Worm (Caenorhabditis elegans) whole organism, mixed stage, embryonic: ENCODE results near the gene exc-12.
A peak's percentile ranks its signal among the peaks of the same experiment; 100 is the strongest.

Source experiments
- bed-3 ChIP-seq: fragments of 200-800 bp; sonication (Bioruptor generic); optimal IDR thresholded peaks from 3 replicates; lab custom pipeline; 2018; ENCODE audit warnings: mild to moderate bottlenecking, missing genetic modification characterization, moderate library complexity, missing compliant biosample characterization
- blmp-1 ChIP-seq: fragments of 150-350 bp; optimal IDR thresholded peaks from 2 replicates; lab custom pipeline; 2014; ENCODE audit warnings: missing biosample characterization, missing genetic modification characterization
- ceh-39 ChIP-seq: fragments of 150-350 bp; optimal IDR thresholded peaks from 2 replicates; lab custom pipeline; 2014; ENCODE audit warnings: missing biosample characterization, missing genetic modification characterization
- ceh-83 ChIP-seq: fragments of 200-800 bp; sonication (Bioruptor generic); optimal IDR thresholded peaks from 2 replicates; lab custom pipeline; 2018; ENCODE audit warnings: mild to moderate bottlenecking, missing genetic modification characterization, missing compliant biosample characterization
- ces-1 ChIP-seq: fragments of 150-350 bp; optimal IDR thresholded peaks from 2 replicates; lab custom pipeline; 2014; ENCODE audit warnings: missing biosample characterization, missing genetic modification reagents, missing genetic modification characterization
- cnd-1 ChIP-seq: fragments of 200-800 bp; sonication (Bioruptor generic); optimal IDR thresholded peaks from 2 replicates; lab custom pipeline; 2018; ENCODE audit warnings: mild to moderate bottlenecking, missing genetic modification characterization, missing compliant biosample characterization
- drap-1 ChIP-seq: fragments of 200-800 bp; sonication (Bioruptor generic); optimal IDR thresholded peaks from 3 replicates; lab custom pipeline; 2018; ENCODE audit warnings: mild to moderate bottlenecking, missing genetic modification characterization, missing compliant biosample characterization
- elt-3 ChIP-seq: fragments of 150-350 bp; optimal IDR thresholded peaks from 2 replicates; lab custom pipeline; 2014; ENCODE audit warnings: missing biosample characterization, missing genetic modification characterization
- flh-1 ChIP-seq: fragments of 200-800 bp; sonication (Bioruptor generic); optimal IDR thresholded peaks from 2 replicates; lab custom pipeline; 2018; ENCODE audit warnings: mild to moderate bottlenecking, missing genetic modification characterization, moderate library complexity, missing compliant biosample characterization
- ham-2 ChIP-seq: fragments of 200-800 bp; sonication (Bioruptor generic); optimal IDR thresholded peaks from 2 replicates; lab custom pipeline; 2018; ENCODE audit warnings: mild to moderate bottlenecking, missing genetic modification characterization, missing compliant biosample characterization
- lin-13 ChIP-seq: fragments of 150-350 bp; optimal IDR thresholded peaks from 2 replicates; lab custom pipeline; 2014; ENCODE audit warnings: missing biosample characterization, missing genetic modification characterization
- lin-32 ChIP-seq: fragments of 200-800 bp; sonication (Bioruptor generic); optimal IDR thresholded peaks from 2 replicates; lab custom pipeline; 2018; ENCODE audit warnings: mild to moderate bottlenecking, missing genetic modification characterization, missing compliant biosample characterization
- lsy-2 ChIP-seq: fragments of 150-350 bp; optimal IDR thresholded peaks from 2 replicates; lab custom pipeline; 2014; ENCODE audit warnings: missing biosample characterization, missing genetic modification characterization
- mab-5 ChIP-seq: fragments of 150-350 bp; optimal IDR thresholded peaks from 2 replicates; lab custom pipeline; 2014; ENCODE audit warnings: missing biosample characterization, missing genetic modification characterization
- mep-1 ChIP-seq: fragments of 150-350 bp; optimal IDR thresholded peaks from 2 replicates; lab custom pipeline; 2017; ENCODE audit warnings: missing biosample characterization, missing genetic modification reagents, missing genetic modification characterization, inconsistent platforms
- mls-2 ChIP-seq: sonication (generic microtip); optimal IDR thresholded peaks from 2 replicates; lab custom pipeline; 2016; ENCODE audit warnings: mild to moderate bottlenecking, missing genetic modification characterization, moderate library complexity, missing compliant biosample characterization
- nhr-2 ChIP-seq: fragments of 150-350 bp; optimal IDR thresholded peaks from 2 replicates; lab custom pipeline; 2014; ENCODE audit warnings: missing biosample characterization, missing genetic modification characterization
- nhr-237 ChIP-seq: fragments of 150-350 bp; optimal IDR thresholded peaks from 2 replicates; lab custom pipeline; 2014; ENCODE audit warnings: missing biosample characterization, missing genetic modification characterization
- nhr-28 ChIP-seq: fragments of 150-350 bp; optimal IDR thresholded peaks from 2 replicates; lab custom pipeline; 2014; ENCODE audit warnings: missing biosample characterization, missing genetic modification characterization
- nhr-76 ChIP-seq: sonication (generic microtip); optimal IDR thresholded peaks from 2 replicates; lab custom pipeline; 2017; ENCODE audit warnings: missing biosample characterization, missing genetic modification characterization
- pha-4 ChIP-seq: fragments of 150-350 bp; optimal IDR thresholded peaks from 2 replicates; lab custom pipeline; 2018; ENCODE audit warnings: missing biosample characterization, missing genetic modification reagents, missing genetic modification characterization
- sem-2 ChIP-seq: fragments of 200-800 bp; sonication (Bioruptor generic); optimal IDR thresholded peaks from 2 replicates; lab custom pipeline; 2018; ENCODE audit warnings: mild to moderate bottlenecking, missing genetic modification characterization, missing compliant biosample characterization
- snpc-4 ChIP-seq: fragments of 150-350 bp; optimal IDR thresholded peaks from 2 replicates; lab custom pipeline; 2014; ENCODE audit warnings: missing biosample characterization, missing genetic modification characterization
- sptf-1 ChIP-seq: sonication (generic microtip); optimal IDR thresholded peaks from 2 replicates; lab custom pipeline; 2017; ENCODE audit warnings: mild to moderate bottlenecking, missing genetic modification characterization, moderate library complexity, missing compliant biosample characterization
- tbx-8 ChIP-seq: fragments of 200-800 bp; sonication (Bioruptor generic); optimal IDR thresholded peaks from 2 replicates; lab custom pipeline; 2018; ENCODE audit warnings: mild to moderate bottlenecking, missing genetic modification characterization, moderate library complexity, missing compliant biosample characterization
- unc-120 ChIP-seq: sonication (generic microtip); optimal IDR thresholded peaks from 2 replicates; lab custom pipeline; 2017; ENCODE audit warnings: missing genetic modification characterization, missing compliant biosample characterization; ENCODE audit not compliant: poor library complexity, severe bottlenecking
- unc-39 ChIP-seq: fragments of 150-350 bp; optimal IDR thresholded peaks from 2 replicates; lab custom pipeline; 2014; ENCODE audit warnings: missing biosample characterization, missing genetic modification characterization
- unc-62 ChIP-seq: fragments of 150-350 bp; optimal IDR thresholded peaks from 2 replicates; lab custom pipeline; 2014; ENCODE audit warnings: missing biosample characterization, missing genetic modification reagents, missing genetic modification characterization
- zip-8 ChIP-seq: fragments of 150-350 bp; optimal IDR thresholded peaks from 2 replicates; lab custom pipeline; 2014; ENCODE audit warnings: missing biosample characterization, missing genetic modification characterization
- ztf-11 ChIP-seq: fragments of 150-350 bp; optimal IDR thresholded peaks from 2 replicates; lab custom pipeline; 2014; ENCODE audit warnings: missing biosample characterization, missing genetic modification characterization

exc-12 gene

DNA sequence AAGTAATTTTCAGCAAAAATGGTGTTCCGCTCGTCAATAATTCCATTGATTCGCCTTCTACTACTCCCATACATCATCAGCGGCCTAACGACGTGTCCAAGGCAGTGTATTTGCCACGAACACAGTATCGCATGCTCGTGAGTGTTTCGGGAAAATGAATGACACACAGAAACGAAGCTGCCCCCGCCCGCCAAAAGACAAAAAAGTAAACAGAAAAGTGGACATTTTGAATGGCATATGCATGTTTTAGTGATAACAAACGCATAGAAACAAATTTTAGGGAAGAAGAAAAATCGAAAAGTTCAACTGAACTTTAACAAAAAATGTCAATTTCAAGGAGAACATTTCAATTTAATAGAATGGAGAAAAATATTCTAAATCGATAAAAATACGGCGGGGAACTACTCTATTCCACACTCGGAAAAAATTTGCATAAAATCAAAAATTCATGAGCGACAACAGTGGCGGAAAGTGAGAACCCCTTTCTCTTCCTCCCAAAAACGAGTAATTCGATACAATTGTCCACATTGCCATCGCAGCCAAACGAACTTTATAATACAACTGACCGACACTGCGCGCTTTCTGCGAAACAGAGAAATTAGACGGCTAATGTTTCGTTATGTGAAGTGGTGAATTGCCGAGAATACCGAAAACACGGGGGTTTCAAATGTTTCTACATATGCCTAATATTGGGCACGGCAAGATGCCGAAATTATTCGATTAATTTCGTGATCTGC, 41.6 kb downstream of the exc-12 start:
- TF ChIP-seq nhr-28 (tag; lab: Kevin White, UChicago) (no peak), nhr-2 (no peak), bed-3 (GFP tag; lab: Kevin White, UChicago) (no peak), ces-1 (GFP tag; lab: Kevin White, UChicago) (peak; percentile 37), elt-3 (tag; lab: Kevin White, UChicago) (no peak), lsy-2 (tag; lab: Kevin White, UChicago) (no peak), nhr-237 (tag; lab: Kevin White, UChicago) (no peak)

DNA sequence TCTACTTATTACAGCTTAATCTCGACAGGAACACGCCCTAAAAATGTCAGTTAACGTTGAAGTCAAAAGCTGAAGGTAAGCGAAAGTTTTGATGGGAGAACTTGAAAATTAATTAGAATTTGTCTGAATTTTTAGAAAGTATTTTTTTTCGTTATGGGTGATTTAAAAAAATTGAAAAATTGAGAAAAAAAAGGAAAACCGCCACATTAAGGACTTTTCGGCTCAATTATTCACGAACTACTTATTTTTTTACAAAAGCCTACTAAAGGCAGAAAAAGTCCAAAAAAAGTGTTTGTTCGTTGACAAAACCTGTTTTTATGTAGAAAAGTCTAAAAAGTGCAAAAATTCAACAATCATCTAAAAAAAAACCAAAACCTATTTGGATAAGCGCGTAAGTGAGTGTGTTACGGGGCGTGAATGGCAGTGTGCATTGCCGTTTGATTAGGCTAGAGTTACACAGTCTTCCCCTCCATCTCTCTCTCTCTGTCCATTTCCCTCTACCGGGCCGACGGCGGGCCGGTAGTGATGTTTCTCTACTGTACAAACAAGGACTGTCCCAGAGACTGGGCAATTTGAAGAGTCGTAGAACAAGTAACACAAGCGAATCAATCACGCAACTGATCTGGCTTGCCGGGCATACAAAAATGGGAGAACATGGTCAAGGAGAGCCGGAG, 42.7 kb downstream of the exc-12 start, which contains the start of gene lron-13:
Gene lron-13 (plus strand): TSS at position 15 of the 674 bp plus-strand sequence.
- peak; percentile 43 for TF ChIP-seq pha-4 (tag; lab: Kevin White, UChicago)
- no peak for TF ChIP-seq cnd-1
- no peak for TF ChIP-seq drap-1 (GFP tag; lab: Kevin White, UChicago)
- no peak for TF ChIP-seq nhr-76
- TF ChIP-seq sem-2 = no peak

DNA sequence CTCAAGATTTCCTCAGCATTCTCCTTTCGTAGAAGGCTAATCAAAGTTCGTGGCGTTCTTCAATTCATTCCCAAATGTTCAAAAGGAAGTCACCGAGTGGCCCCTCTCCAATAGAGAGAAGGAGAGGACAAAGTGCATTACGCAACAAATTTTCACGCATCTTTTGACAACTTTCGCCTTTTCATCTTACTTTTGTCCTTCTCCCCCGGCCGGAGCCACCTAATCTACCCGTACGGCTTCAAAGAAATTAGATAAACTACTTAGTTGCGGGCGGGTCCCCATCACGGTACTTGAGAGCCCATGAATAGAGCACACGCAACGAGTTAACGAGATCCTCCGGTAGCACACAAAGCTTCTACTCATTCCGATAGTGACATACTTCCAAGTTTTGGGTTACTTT, 43.5 kb downstream of the exc-12 start:
- TF ChIP-seq zip-8 (peak; percentile 10), ces-1 (GFP tag; lab: Kevin White, UChicago) (peak; percentile 95), flh-1 (no peak)

DNA sequence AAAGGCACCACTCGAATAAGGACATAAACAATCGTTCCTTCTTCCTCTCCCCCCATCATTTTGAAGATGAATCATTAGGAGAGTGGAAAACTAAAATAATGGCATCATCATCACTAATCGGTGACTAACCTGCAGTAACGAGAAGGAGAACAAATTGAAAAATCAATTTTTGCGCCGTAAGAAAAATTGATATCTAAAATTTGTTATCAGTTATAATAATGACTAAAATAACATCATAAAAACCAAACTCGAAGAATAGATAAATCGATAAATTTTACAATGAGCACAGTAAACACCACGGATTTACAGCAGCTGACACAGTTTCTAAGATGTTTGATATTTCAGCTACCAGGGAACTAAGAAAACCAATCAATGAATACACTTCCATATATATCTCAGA, 44.1 kb downstream of the exc-12 start:
- TF ChIP-seq mep-1 (tag; lab: Kevin White, UChicago) (no peak), mab-5 (tag; lab: Kevin White, UChicago) (no peak)

DNA sequence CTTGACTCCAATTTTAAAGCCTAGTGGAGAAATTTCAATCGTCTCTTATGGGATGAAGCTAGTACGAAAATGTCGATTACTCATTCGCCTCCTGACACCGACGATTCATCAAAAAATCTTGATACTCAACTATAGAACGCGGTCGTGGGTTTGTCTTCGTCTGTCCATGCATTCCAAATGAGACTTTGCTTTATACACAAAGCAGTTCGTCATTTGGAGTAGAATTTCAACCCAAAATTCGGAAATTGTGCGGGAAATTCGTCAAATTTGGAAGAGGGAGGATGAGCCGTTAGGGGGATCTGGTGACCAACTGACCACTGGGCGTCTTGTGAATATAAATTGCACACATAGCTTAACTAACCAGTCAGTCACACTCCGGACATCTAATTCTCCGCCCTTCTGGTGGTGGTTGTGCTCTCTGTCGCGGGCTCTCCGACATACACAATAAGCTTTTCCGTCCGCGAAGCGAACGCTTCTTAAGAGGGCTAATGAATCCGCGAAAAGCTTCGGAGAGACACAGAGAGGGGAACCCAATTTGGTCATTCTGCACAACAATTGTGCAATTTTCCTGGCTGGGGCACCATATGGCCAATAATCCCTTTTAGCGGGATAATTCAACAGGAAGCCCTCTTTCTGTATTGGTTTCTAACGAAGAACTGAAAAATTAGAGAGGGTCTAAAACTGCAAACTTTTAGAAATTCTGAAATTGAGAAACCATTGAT, 45.0 kb downstream of the exc-12 start:
- no peak for TF ChIP-seq ztf-11 (tag; lab: Kevin White, UChicago)
- peak; percentile 64 for TF ChIP-seq mls-2 (tag; lab: Kevin White, UChicago)
- TF ChIP-seq drap-1 (GFP tag; lab: Kevin White, UChicago) = no peak
- TF ChIP-seq lin-13 (tag; lab: Kevin White, UChicago) = no peak
- peak; percentile 36 for TF ChIP-seq lin-32
- TF ChIP-seq zip-8 = no peak
- no peak for TF ChIP-seq blmp-1 (tag; lab: Kevin White, UChicago)
- TF ChIP-seq ces-1 (GFP tag; lab: Kevin White, UChicago) = peak; percentile 97
- no peak for TF ChIP-seq mep-1 (tag; lab: Kevin White, UChicago)
- TF ChIP-seq cnd-1 = peak; percentile 67
- no peak for TF ChIP-seq tbx-8
- TF ChIP-seq sptf-1 (tag; lab: Kevin White, UChicago) = peak; percentile 63
- TF ChIP-seq unc-39 (tag; lab: Kevin White, UChicago) = no peak
- no peak for TF ChIP-seq nhr-237 (tag; lab: Kevin White, UChicago)
- no peak for TF ChIP-seq unc-62 (GFP tag; lab: Kevin White, UChicago)
- no peak for TF ChIP-seq lsy-2 (tag; lab: Kevin White, UChicago)
- no peak for TF ChIP-seq unc-120 (tag; lab: Kevin White, UChicago)

DNA sequence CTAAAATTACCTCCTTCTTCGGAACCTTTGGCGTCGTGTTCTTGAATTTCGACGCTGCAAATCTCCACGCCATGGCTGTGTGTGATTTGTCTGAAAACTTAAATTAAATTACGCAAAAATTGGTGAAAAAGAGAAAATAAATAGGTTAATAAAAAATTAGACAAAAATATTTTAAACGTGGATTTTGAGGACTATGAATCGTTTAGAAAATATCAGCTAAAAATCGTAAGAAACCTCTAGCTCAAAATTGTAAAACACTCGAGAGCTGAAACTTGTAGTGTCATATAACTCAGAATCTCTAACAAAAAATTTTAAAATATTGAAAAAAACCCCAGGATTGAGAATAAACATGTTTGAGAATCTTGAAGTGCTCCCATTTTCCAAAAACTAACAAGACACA, 46.2 kb downstream of the exc-12 start, which contains the start of gene pod-1:
Gene pod-1 (minus strand): TSS at position 101 of the 400 bp plus-strand sequence.
- TF ChIP-seq ceh-39 (tag; lab: Kevin White, UChicago) (no peak), pha-4 (tag; lab: Kevin White, UChicago) (no peak), bed-3 (GFP tag; lab: Kevin White, UChicago) (no peak), nhr-76 (no peak), ztf-11 (tag; lab: Kevin White, UChicago) (no peak), nhr-237 (tag; lab: Kevin White, UChicago) (no peak), mep-1 (tag; lab: Kevin White, UChicago) (no peak), lin-13 (tag; lab: Kevin White, UChicago) (no peak), mls-2 (tag; lab: Kevin White, UChicago) (no peak), elt-3 (tag; lab: Kevin White, UChicago) (no peak), tbx-8 (no peak), unc-120 (tag; lab: Kevin White, UChicago) (no peak), mab-5 (tag; lab: Kevin White, UChicago) (no peak), snpc-4 (no peak), nhr-2 (no peak), lin-32 (no peak), ceh-83 (GFP tag; lab: Kevin White, UChicago) (no peak), blmp-1 (tag; lab: Kevin White, UChicago) (no peak), ham-2 (GFP tag; lab: Kevin White, UChicago) (no peak), zip-8 (no peak)
